Fruit fly (Drosophila melanogaster) whole organism, wandering third instar larva: ENCODE data around the gene Tlk.
A peak's percentile ranks its signal among the peaks of the same experiment; 100 is the strongest.

Experiments used
- Abd-B ChIP-seq: fragments of >200 bp; optimal IDR thresholded peaks from 2 replicates; lab custom pipeline; 2017; ENCODE audit warnings: missing biosample characterization, missing genetic modification characterization
- CG9705 ChIP-seq: fragments of 200-800 bp; sonication (Bioruptor generic); optimal IDR thresholded peaks from 2 replicates; lab custom pipeline; 2018; ENCODE audit warnings: missing biosample characterization, mild to moderate bottlenecking, missing genetic modification characterization
- CrebA ChIP-seq: fragments of 200-800 bp; sonication (Bioruptor generic); optimal IDR thresholded peaks from 2 replicates; lab custom pipeline; 2016; ENCODE audit warnings: missing biosample characterization, mild to moderate bottlenecking, missing genetic modification characterization, borderline replicate concordance
- Hr78 ChIP-seq: fragments of >200 bp; optimal IDR thresholded peaks from 2 replicates; lab custom pipeline; 2017; ENCODE audit warnings: missing biosample characterization, missing genetic modification characterization
- Myc ChIP-seq: fragments of >200 bp; optimal IDR thresholded peaks from 2 replicates; lab custom pipeline; 2017
- Rel ChIP-seq, 2 experiments: fragments of 200-800 bp; sonication (Bioruptor generic) in 1 of 2; optimal IDR thresholded peaks; 2 replicates in 1 of 2; 3 replicates in 1 of 2; lab custom pipeline; 2016 to 2019; ENCODE audit warnings: mild to moderate bottlenecking in 2 of 2, missing biosample characterization in 2 of 2, missing genetic modification characterization in 2 of 2, moderate library complexity in 1 of 2
- Sp1 ChIP-seq: fragments of 200-800 bp; sonication (Bioruptor generic); optimal IDR thresholded peaks from 3 replicates; lab custom pipeline; 2019; ENCODE audit warnings: missing biosample characterization, mild to moderate bottlenecking, missing genetic modification characterization, moderate library complexity
- br ChIP-seq: fragments of 200-800 bp; sonication (Bioruptor generic); optimal IDR thresholded peaks from 2 replicates; lab custom pipeline; 2016; ENCODE audit warnings: missing biosample characterization, missing genetic modification characterization
- ey ChIP-seq: fragments of 200-800 bp; sonication (Bioruptor generic); optimal IDR thresholded peaks from 2 replicates; lab custom pipeline; 2016; ENCODE audit warnings: missing biosample characterization, missing genetic modification characterization
- foxo ChIP-seq, 2 experiments: fragments of 200-800 bp; sonication (Bioruptor generic); optimal IDR thresholded peaks; 2 replicates in 1 of 2; 3 replicates in 1 of 2; lab custom pipeline; 2016 to 2017; ENCODE audit warnings: missing biosample characterization in 2 of 2, missing genetic modification characterization in 2 of 2
- rgr ChIP-seq: fragments of 200-800 bp; sonication (Bioruptor generic); optimal IDR thresholded peaks from 3 replicates; lab custom pipeline; 2016; ENCODE audit warnings: missing biosample characterization, mild to moderate bottlenecking, missing genetic modification characterization
- usp ChIP-seq: fragments of >200 bp; optimal IDR thresholded peaks from 2 replicates; lab custom pipeline; 2017; ENCODE audit warnings: missing biosample characterization, missing genetic modification characterization

DNA sequence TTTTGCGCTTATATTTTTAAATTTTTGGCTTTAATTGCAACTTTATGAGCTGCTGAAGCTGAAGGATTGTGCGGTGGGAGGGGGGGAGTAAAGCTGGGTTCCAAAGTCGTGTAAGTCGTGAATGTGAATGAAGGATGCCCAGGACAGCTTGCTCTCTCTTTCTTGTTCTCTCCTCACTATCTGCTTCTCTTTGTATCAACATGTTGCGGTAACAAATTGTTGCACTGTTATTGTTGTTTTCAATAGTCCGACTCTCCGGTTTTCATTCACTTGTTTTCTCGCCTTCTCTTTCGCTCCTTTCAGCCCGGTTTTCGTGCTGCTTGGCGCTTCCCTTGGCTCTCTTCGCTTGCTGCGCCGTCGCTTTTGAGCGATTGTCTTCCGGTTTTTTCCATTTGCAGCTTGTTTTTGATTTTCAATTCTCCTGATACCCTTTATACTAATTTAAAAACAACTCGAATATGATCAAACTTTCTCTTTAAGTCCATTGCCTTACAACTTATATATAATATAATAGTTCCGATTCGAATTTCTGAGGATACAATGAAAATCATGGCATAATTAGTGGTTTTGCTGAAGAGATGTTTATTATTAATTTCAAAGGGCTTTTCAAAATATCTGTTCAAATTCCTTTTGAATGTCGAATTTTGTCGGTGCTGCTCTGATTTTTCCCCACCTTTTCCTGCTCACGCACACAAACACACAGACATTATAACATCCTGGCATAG lies 34.8 kb upstream of the Tlk start:
- TF ChIP-seq Abd-B, result no peak
- TF ChIP-seq rgr, result peak; percentile 62
- TF ChIP-seq Hr78, result no peak
- no peak for TF ChIP-seq CrebA
- no peak for TF ChIP-seq CG9705 (GFP tag; lab: Kevin White, UChicago)
- peak in 1 of 2 experiments; percentile 72 for TF ChIP-seq foxo (GFP tag; optimal IDR thresholded peaks at IDR 0.05; lab: Kevin White, UChicago)
- peak; percentile 13 for TF ChIP-seq br (GFP tag; lab: Kevin White, UChicago)
- peak; percentile 63 for TF ChIP-seq Sp1 (GFP tag; lab: Kevin White, UChicago)
- no peak for TF ChIP-seq usp (GFP tag; lab: Kevin White, UChicago)
- TF ChIP-seq Rel (GFP tag; optimal IDR thresholded peaks at IDR 0.05; lab: Kevin White, UChicago), result no peak
- TF ChIP-seq Rel (tag; optimal IDR thresholded peaks at IDR 0.05; lab: Kevin White, UChicago), result no peak
- TF ChIP-seq ey (GFP tag; lab: Kevin White, UChicago), result peak; percentile 50
- TF ChIP-seq Myc, result no peak
